Fruit fly (Drosophila melanogaster) whole organism, embryonic: ENCODE data around the gene CG13000.
A peak's percentile ranks its signal among the peaks of the same experiment; 100 is the strongest.

Experiments
- BEAF-32 ChIP-seq: fragments of 200-800 bp; sonication (Bioruptor generic); optimal IDR thresholded peaks from 3 replicates; lab custom pipeline; 2017; ENCODE audit warnings: missing biosample characterization, missing genetic modification characterization, mild to moderate bottlenecking, moderate library complexity, missing genetic modification reagents
- CG10267 ChIP-seq: fragments of 200-800 bp; sonication (Bioruptor generic); optimal IDR thresholded peaks from 2 replicates; lab custom pipeline; 2018; ENCODE audit warnings: missing biosample characterization, mild to moderate bottlenecking, missing genetic modification characterization, moderate library complexity
- CG11398 ChIP-seq: fragments of 200-800 bp; sonication (Bioruptor generic); optimal IDR thresholded peaks from 2 replicates; lab custom pipeline; 2016; ENCODE audit warnings: missing biosample characterization, missing genetic modification characterization
- CG11695 ChIP-seq: fragments of 200-800 bp; sonication (Bioruptor generic); IDR thresholded peaks from 3 replicates; pipeline ENCODE4 v1.3.6; 2022; ENCODE audit warnings: missing biosample characterization, missing genetic modification characterization
- CG12219 ChIP-seq: fragments of 200-800 bp; sonication (Bioruptor generic); optimal IDR thresholded peaks from 3 replicates; lab custom pipeline; 2018; ENCODE audit warnings: missing biosample characterization, mild to moderate bottlenecking, missing genetic modification characterization
- CG13775 ChIP-seq: fragments of 200-800 bp; sonication (Bioruptor generic); optimal IDR thresholded peaks from 3 replicates; lab custom pipeline; 2017; ENCODE audit warnings: missing biosample characterization, mild to moderate bottlenecking, missing genetic modification characterization
- CG15011 ChIP-seq: fragments of 200-800 bp; sonication (Bioruptor generic); optimal IDR thresholded peaks from 3 replicates; lab custom pipeline; 2018; ENCODE audit warnings: missing biosample characterization, mild to moderate bottlenecking, missing genetic modification characterization
- CG16815 ChIP-seq: fragments of 200-800 bp; sonication (Bioruptor generic); optimal IDR thresholded peaks from 3 replicates; lab custom pipeline; 2017; ENCODE audit warnings: missing biosample characterization, mild to moderate bottlenecking, missing genetic modification characterization
- CG17186 ChIP-seq: fragments of 200-800 bp; sonication (Bioruptor generic); optimal IDR thresholded peaks from 3 replicates; lab custom pipeline; 2017; ENCODE audit warnings: missing biosample characterization, missing genetic modification reagents, missing genetic modification characterization
- CG17568 ChIP-seq: fragments of 200-800 bp; sonication (Bioruptor generic); optimal IDR thresholded peaks from 2 replicates; lab custom pipeline; 2018; ENCODE audit warnings: missing biosample characterization, mild to moderate bottlenecking, missing genetic modification characterization, moderate library complexity
- CG17912 ChIP-seq: fragments of 200-800 bp; sonication (Bioruptor generic); optimal IDR thresholded peaks from 2 replicates; lab custom pipeline; 2018; ENCODE audit warnings: missing biosample characterization, mild to moderate bottlenecking, missing genetic modification characterization
- CG2116 ChIP-seq: fragments of 200-800 bp; sonication (Bioruptor generic); optimal IDR thresholded peaks from 3 replicates; lab custom pipeline; 2018; ENCODE audit warnings: missing biosample characterization, mild to moderate bottlenecking, missing genetic modification characterization
- CG2120 ChIP-seq: fragments of 200-800 bp; sonication (Bioruptor generic); optimal IDR thresholded peaks from 3 replicates; lab custom pipeline; 2016; ENCODE audit warnings: missing biosample characterization, missing genetic modification characterization
- CG2202 ChIP-seq: fragments of 200-800 bp; sonication (Bioruptor generic); optimal IDR thresholded peaks from 2 replicates; lab custom pipeline; 2018; ENCODE audit warnings: missing biosample characterization, mild to moderate bottlenecking, missing genetic modification characterization
- CG2678 ChIP-seq: fragments of 200-800 bp; sonication (Bioruptor generic); optimal IDR thresholded peaks from 3 replicates; lab custom pipeline; 2019; ENCODE audit warnings: missing biosample characterization, mild to moderate bottlenecking, missing genetic modification characterization, moderate library complexity
- CG31441 ChIP-seq: fragments of 200-800 bp; sonication (Bioruptor generic); IDR thresholded peaks from 2 replicates; pipeline ENCODE4 v1.3.6; 2022; ENCODE audit warnings: missing biosample characterization, missing genetic modification characterization
- CG3163 ChIP-seq: fragments of 200-800 bp; sonication (Bioruptor generic); optimal IDR thresholded peaks from 3 replicates; lab custom pipeline; 2016; ENCODE audit warnings: missing biosample characterization, missing genetic modification characterization
- CG32532 ChIP-seq: fragments of 200-800 bp; sonication (Bioruptor generic); IDR thresholded peaks from 2 replicates; pipeline ENCODE4 v1.3.6; 2022; ENCODE audit warnings: missing biosample characterization, missing genetic modification characterization
- CG4282 ChIP-seq: fragments of 200-800 bp; sonication (Bioruptor generic); optimal IDR thresholded peaks from 2 replicates; lab custom pipeline; 2016; ENCODE audit warnings: missing biosample characterization, missing genetic modification characterization
- CG4707 ChIP-seq: fragments of 200-800 bp; sonication (Bioruptor generic); optimal IDR thresholded peaks from 2 replicates; lab custom pipeline; 2018; ENCODE audit warnings: missing biosample characterization, mild to moderate bottlenecking, missing genetic modification characterization, moderate library complexity
- CG7357 ChIP-seq: fragments of 200-800 bp; sonication (Bioruptor generic); IDR thresholded peaks from 3 replicates; pipeline ENCODE4 v1.3.6; 2022; ENCODE audit warnings: missing biosample characterization, missing genetic modification characterization
- CG7928 ChIP-seq: fragments of 200-800 bp; sonication (Bioruptor generic); optimal IDR thresholded peaks from 2 replicates; lab custom pipeline; 2017; ENCODE audit warnings: missing biosample characterization, mild to moderate bottlenecking, missing genetic modification characterization
- CG9932 ChIP-seq: fragments of 200-800 bp; sonication (Bioruptor generic); IDR thresholded peaks from 2 replicates; pipeline ENCODE4 v1.3.6; 2022; ENCODE audit warnings: missing biosample characterization, missing genetic modification characterization
- Dek ChIP-seq: fragments of 200-800 bp; sonication (Bioruptor generic); optimal IDR thresholded peaks from 3 replicates; lab custom pipeline; 2019; ENCODE audit warnings: missing biosample characterization, mild to moderate bottlenecking, missing genetic modification characterization, moderate library complexity
- Dp ChIP-seq: fragments of 200-800 bp; sonication (Bioruptor generic); optimal IDR thresholded peaks from 2 replicates; lab custom pipeline; 2018; ENCODE audit warnings: missing biosample characterization, mild to moderate bottlenecking, missing genetic modification characterization, moderate library complexity
- Dref ChIP-seq: fragments of 200-800 bp; sonication (Bioruptor generic); IDR thresholded peaks from 2 replicates; pipeline ENCODE4 v1.3.6; 2022; ENCODE audit warnings: missing biosample characterization, missing genetic modification characterization
- ERR ChIP-seq: fragments of 200-800 bp; sonication (Bioruptor generic); optimal IDR thresholded peaks from 2 replicates; lab custom pipeline; 2016; ENCODE audit warnings: missing biosample characterization, missing genetic modification characterization
- Eip74EF ChIP-seq, 2 experiments: fragments of 200-800 bp in 1 of 2; fragments of >200 bp in 1 of 2; sonication (Bioruptor generic) in 1 of 2; optimal IDR thresholded peaks; 2 replicates each; lab custom pipeline; 2017 to 2019; ENCODE audit warnings: missing biosample characterization in 2 of 2, missing genetic modification characterization in 2 of 2, mild to moderate bottlenecking in 1 of 2, moderate library complexity in 1 of 2
- Ets65A ChIP-seq: fragments of 200-800 bp; sonication (Bioruptor generic); peaks from one replicate; lab custom pipeline; 2016; ENCODE audit warnings: missing biosample characterization, missing genetic modification characterization
- Fer1 ChIP-seq: fragments of 200-800 bp; sonication (Bioruptor generic); optimal IDR thresholded peaks from 2 replicates; lab custom pipeline; 2017; ENCODE audit warnings: missing biosample characterization, mild to moderate bottlenecking, missing genetic modification characterization
- HmgD ChIP-seq: fragments of 200-800 bp; sonication (Bioruptor generic); optimal IDR thresholded peaks from 3 replicates; lab custom pipeline; 2016; ENCODE audit warnings: missing biosample characterization, missing genetic modification characterization
- Opbp ChIP-seq: fragments of 200-800 bp; sonication (Bioruptor generic); IDR thresholded peaks from 3 replicates; pipeline ENCODE4 v1.3.6; 2022; ENCODE audit warnings: missing biosample characterization, missing genetic modification characterization; ENCODE audit not compliant: partially characterized antibody
- Pdp1 ChIP-seq, 2 experiments: fragments of 200-800 bp; sonication (Bioruptor generic); optimal IDR thresholded peaks; 3 replicates each; lab custom pipeline; 2016; ENCODE audit warnings: missing biosample characterization in 2 of 2, missing genetic modification characterization in 2 of 2, mild to moderate bottlenecking in 1 of 2, moderate library complexity in 1 of 2
- Stat92E ChIP-seq, 3 experiments: fragments of >200 bp in 2 of 3; fragments of 200-800 bp in 1 of 3; sonication (Bioruptor generic) in 1 of 3; optimal IDR thresholded peaks; 2 replicates each; lab custom pipeline; 2017 to 2019; ENCODE audit warnings: missing biosample characterization in 3 of 3, missing genetic modification characterization in 3 of 3, mild to moderate bottlenecking in 1 of 3, moderate library complexity in 1 of 3
- Usf ChIP-seq: fragments of 200-800 bp; sonication (Bioruptor generic); optimal IDR thresholded peaks from 2 replicates; lab custom pipeline; 2017; ENCODE audit warnings: missing genotype, missing biosample characterization, missing genetic modification characterization
- ac ChIP-seq: fragments of 200-800 bp; sonication (Bioruptor generic); optimal IDR thresholded peaks from 3 replicates; lab custom pipeline; 2017; ENCODE audit warnings: missing biosample characterization, mild to moderate bottlenecking, missing genetic modification characterization
- cg ChIP-seq: fragments of 200-800 bp; sonication (Bioruptor generic); optimal IDR thresholded peaks from 3 replicates; lab custom pipeline; 2019; ENCODE audit warnings: missing biosample characterization, mild to moderate bottlenecking, missing genetic modification characterization, moderate library complexity
- chm ChIP-seq: fragments of 200-800 bp; sonication (Bioruptor generic); IDR thresholded peaks from 2 replicates; pipeline ENCODE4 v1.3.6; 2022; ENCODE audit warnings: missing biosample characterization, missing genetic modification characterization
- dm ChIP-seq: fragments of 200-800 bp; sonication (Bioruptor generic); optimal IDR thresholded peaks from 3 replicates; lab custom pipeline; 2016; ENCODE audit warnings: missing biosample characterization, missing genetic modification characterization
- eve ChIP-seq, 2 experiments: fragments of >200 bp; optimal IDR thresholded peaks; 2 replicates each; lab custom pipeline; 2017; ENCODE audit warnings: missing biosample characterization in 2 of 2, missing genetic modification characterization in 2 of 2
- grau ChIP-seq: fragments of 200-800 bp; optimal IDR thresholded peaks from 3 replicates; lab custom pipeline; 2019; ENCODE audit warnings: missing biosample characterization, mild to moderate bottlenecking, missing genetic modification characterization, moderate library complexity
- her ChIP-seq: fragments of 200-800 bp; sonication (Bioruptor generic); optimal IDR thresholded peaks from 2 replicates; lab custom pipeline; 2016; ENCODE audit warnings: missing biosample characterization, missing genetic modification characterization
- ind ChIP-seq: fragments of 200-800 bp; sonication (Bioruptor generic); optimal IDR thresholded peaks from 3 replicates; lab custom pipeline; 2016; ENCODE audit warnings: missing biosample characterization, missing genetic modification characterization
- jing ChIP-seq: fragments of 200-800 bp; sonication (Bioruptor generic); optimal IDR thresholded peaks from 2 replicates; lab custom pipeline; 2018; ENCODE audit warnings: missing biosample characterization, mild to moderate bottlenecking, missing genetic modification characterization
- knrl ChIP-seq: fragments of 200-800 bp; sonication (Bioruptor generic); IDR thresholded peaks from 3 replicates; pipeline ENCODE4 v1.3.6; 2022; ENCODE audit warnings: missing biosample characterization, missing genetic modification characterization; ENCODE audit not compliant: partially characterized antibody
- nom ChIP-seq: fragments of 200-800 bp; sonication (Bioruptor generic); optimal IDR thresholded peaks from 2 replicates; lab custom pipeline; 2017; ENCODE audit warnings: missing biosample characterization, missing genetic modification characterization, mild to moderate bottlenecking, moderate library complexity, missing genetic modification reagents
- sug ChIP-seq: fragments of 200-800 bp; optimal IDR thresholded peaks from 2 replicates; lab custom pipeline; 2019; ENCODE audit warnings: missing biosample characterization, mild to moderate bottlenecking, missing genetic modification characterization, moderate library complexity
- wdn ChIP-seq: fragments of 200-800 bp; sonication (Bioruptor generic); IDR thresholded peaks from 2 replicates; pipeline ENCODE4 v1.3.6; 2022; ENCODE audit warnings: missing biosample characterization, missing genetic modification characterization
- zfh2 ChIP-seq: fragments of 200-800 bp; sonication (Bioruptor generic); optimal IDR thresholded peaks from 2 replicates; lab custom pipeline; 2016; ENCODE audit warnings: missing biosample characterization, missing genetic modification characterization

CG13000 gene

DNA sequence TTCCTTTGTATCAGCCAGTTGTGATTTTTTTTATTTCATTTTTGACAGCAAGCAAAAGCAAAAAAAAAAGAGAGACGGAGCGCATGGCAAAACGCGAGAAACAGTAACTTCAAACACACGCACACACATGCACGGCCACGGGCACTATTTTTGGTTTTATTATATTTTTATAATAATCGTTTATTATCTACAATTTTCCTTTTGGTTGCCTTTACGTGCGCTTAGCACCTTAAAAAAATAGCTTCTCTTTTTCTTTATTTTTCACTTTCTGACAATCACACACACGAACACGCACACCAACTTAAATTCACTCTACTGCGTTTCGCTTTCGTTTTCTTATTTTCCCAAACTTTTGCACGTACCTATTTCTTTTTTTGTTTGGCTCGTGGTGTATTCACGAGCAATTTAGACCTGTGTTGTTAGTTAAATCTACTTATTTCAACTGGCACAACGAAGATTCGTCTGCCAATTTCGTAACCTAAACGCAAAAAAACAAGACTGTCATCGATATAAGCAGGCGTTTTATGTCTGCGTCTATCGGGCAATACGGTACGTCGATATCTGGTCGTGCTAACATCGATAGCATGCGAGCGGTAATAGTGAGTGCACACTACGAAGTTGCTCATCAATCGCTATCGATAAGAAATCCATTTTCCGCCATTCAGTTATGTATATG, 20.0 kb upstream of the CG13000 start, which contains the start of gene Ubr1 (continued):
- TF ChIP-seq chm (no peak), ERR (GFP tag; lab: Kevin White, UChicago) (peak; percentile 16), CG2116 (GFP tag; lab: Kevin White, UChicago) (peak; percentile 89), ac (no peak), CG32532 (GFP tag; lab: Robert Waterston, UW) (0 out of 2 replicates have a peak, but pooled peaks have one; percentile 10), Eip74EF (GFP tag; optimal IDR thresholded peaks at IDR 0.05; lab: Kevin White, UChicago) (peak in 1 of 2 experiments; percentile 41), Stat92E (GFP tag; optimal IDR thresholded peaks at IDR 0.05; lab: Kevin White, UChicago) (no peak), her (peak; percentile 38), BEAF-32 (GFP tag; lab: Kevin White, UChicago) (peak; percentile 90), Usf (GFP tag; lab: Kevin White, UChicago) (no peak), CG4707 (GFP tag; lab: Kevin White, UChicago) (no peak), sug (tag; lab: Kevin White, UChicago) (no peak), ind (no peak), dm (GFP tag; lab: Kevin White, UChicago) (peak; percentile 51), CG7357 (GFP tag; lab: Robert Waterston, UW) (peak; percentile 94), Ets65A (GFP tag; lab: Kevin White, UChicago) (peak; percentile 19), CG2120 (GFP tag; lab: Kevin White, UChicago) (peak; percentile 37), CG2678 (tag; lab: Kevin White, UChicago) (no peak), CG2202 (tag; lab: Kevin White, UChicago) (no peak), CG7928 (no peak), CG17912 (GFP tag; lab: Kevin White, UChicago) (no peak), knrl (GFP tag; lab: Robert Waterston, UW) (peak; percentile 91), CG11695 (GFP tag; lab: Robert Waterston, UW) (no peak), eve (GFP tag; optimal IDR thresholded peaks at IDR 0.05; lab: Kevin White, UChicago) (peak in 1 of 2 experiments; percentile 44), CG16815 (GFP tag; lab: Kevin White, UChicago) (no peak), CG11398 (GFP tag; lab: Kevin White, UChicago) (no peak), CG17568 (GFP tag; lab: Kevin White, UChicago) (no peak), CG31441 (GFP tag; lab: Robert Waterston, UW) (0 out of 2 replicates have a peak, but pooled peaks have one; percentile 23), Dp (peak; percentile 74), grau (no peak), nom (GFP tag; lab: Kevin White, UChicago) (peak; percentile 97), CG17186 (GFP tag; lab: Kevin White, UChicago) (peak; percentile 51), CG3163 (GFP tag; lab: Kevin White, UChicago) (peak; percentile 3), CG15011 (GFP tag; lab: Kevin White, UChicago) (no peak), cg (GFP tag; lab: Kevin White, UChicago) (peak; percentile 72), CG12219 (no peak), CG4282 (GFP tag; lab: Kevin White, UChicago) (no peak), jing (GFP tag; lab: Kevin White, UChicago) (no peak), CG13775 (GFP tag; lab: Kevin White, UChicago) (no peak), Fer1 (GFP tag; lab: Kevin White, UChicago) (no peak), zfh2 (GFP tag; lab: Kevin White, UChicago) (no peak), wdn (GFP tag; lab: Robert Waterston, UW) (no peak), CG9932 (peak; percentile 47; the same call in 1 of the 2 replicates), CG10267 (tag; lab: Kevin White, UChicago) (peak; percentile 51), Opbp (GFP tag; lab: Robert Waterston, UW) (peak; percentile 97), Dek (no peak), Pdp1 (GFP tag; optimal IDR thresholded peaks at IDR 0.05; lab: Kevin White, UChicago) (peak in 1 of 2 experiments; percentile 91), HmgD (GFP tag; lab: Kevin White, UChicago) (peak; percentile 85), Dref (GFP tag; lab: Robert Waterston, UW) (peak; percentile 99)
